Fruit fly (Drosophila melanogaster) whole organism, prepupa: ENCODE results near the gene CG14795.
A peak's percentile ranks its signal among the peaks of the same experiment; 100 is the strongest.

Experiments
- Blimp-1 ChIP-seq: fragments of 200-800 bp; sonication (Bioruptor generic); optimal IDR thresholded peaks from 3 replicates; lab custom pipeline; 2017; ENCODE audit warnings: missing biosample characterization, missing genetic modification characterization, mild to moderate bottlenecking, moderate library complexity, missing genetic modification reagents
- CG10631 ChIP-seq: fragments of 200-800 bp; sonication (Bioruptor generic); optimal IDR thresholded peaks from 2 replicates; lab custom pipeline; 2016; ENCODE audit warnings: missing biosample characterization, missing genetic modification characterization
- CG10669 ChIP-seq: fragments of 200-800 bp; sonication (Bioruptor generic); optimal IDR thresholded peaks from 3 replicates; lab custom pipeline; 2018; ENCODE audit warnings: missing biosample characterization, mild to moderate bottlenecking, missing genetic modification characterization, moderate library complexity
- CG11762 ChIP-seq: fragments of 200-800 bp; sonication (Bioruptor generic); optimal IDR thresholded peaks from 3 replicates; lab custom pipeline; 2016; ENCODE audit warnings: missing biosample characterization, missing genetic modification characterization; ENCODE audit not compliant: insufficient read depth
- CG11902 ChIP-seq: fragments of 200-800 bp; sonication (Bioruptor generic); optimal IDR thresholded peaks from 3 replicates; lab custom pipeline; 2016; ENCODE audit warnings: missing biosample characterization, missing genetic modification characterization
- CG15336 ChIP-seq: fragments of 200-800 bp; sonication (Bioruptor generic); IDR thresholded peaks from 2 replicates; pipeline ENCODE4 v1.3.6; 2022; ENCODE audit warnings: missing biosample characterization, missing genetic modification characterization
- CG1621 ChIP-seq: fragments of 200-800 bp; sonication (Bioruptor generic); optimal IDR thresholded peaks from 3 replicates; lab custom pipeline; 2018; ENCODE audit warnings: missing biosample characterization, mild to moderate bottlenecking, missing genetic modification characterization
- CG16779 ChIP-seq: fragments of 200-800 bp; sonication (Bioruptor generic); optimal IDR thresholded peaks from 3 replicates; lab custom pipeline; 2017; ENCODE audit warnings: missing biosample characterization, mild to moderate bottlenecking, missing genetic modification characterization
- CG31627 ChIP-seq: fragments of 200-800 bp; sonication (Bioruptor generic); optimal IDR thresholded peaks from 3 replicates; lab custom pipeline; 2016; ENCODE audit warnings: missing biosample characterization, missing genetic modification characterization
- CG34406 ChIP-seq: fragments of 200-800 bp; sonication (Bioruptor generic); optimal IDR thresholded peaks from 3 replicates; lab custom pipeline; 2016; ENCODE audit warnings: missing biosample characterization, missing genetic modification characterization
- CG3919 ChIP-seq: fragments of 200-800 bp; sonication (Bioruptor generic); optimal IDR thresholded peaks from 3 replicates; lab custom pipeline; 2016; ENCODE audit warnings: missing biosample characterization, missing genetic modification characterization
- CG4318 ChIP-seq: fragments of 200-800 bp; sonication (Bioruptor generic); optimal IDR thresholded peaks from 3 replicates; lab custom pipeline; 2017; ENCODE audit warnings: missing biosample characterization, mild to moderate bottlenecking, missing genetic modification characterization
- CG6163 ChIP-seq: fragments of 200-800 bp; sonication (Bioruptor generic); IDR thresholded peaks from 3 replicates; pipeline ENCODE4 v1.3.6; 2022; ENCODE audit warnings: missing biosample characterization, missing genetic modification characterization
- CG6792 ChIP-seq: fragments of 200-800 bp; sonication (Bioruptor generic); optimal IDR thresholded peaks from 3 replicates; lab custom pipeline; 2016; ENCODE audit warnings: missing biosample characterization, missing genetic modification characterization
- CG6808 ChIP-seq: fragments of 200-800 bp; sonication (Bioruptor generic); optimal IDR thresholded peaks from 3 replicates; lab custom pipeline; 2017; ENCODE audit warnings: missing biosample characterization, missing genetic modification characterization, mild to moderate bottlenecking, moderate library complexity, missing genetic modification reagents
- CG6854 ChIP-seq: fragments of 200-800 bp; sonication (Bioruptor generic); optimal IDR thresholded peaks from 2 replicates; lab custom pipeline; 2017; ENCODE audit warnings: missing biosample characterization, mild to moderate bottlenecking, missing genetic modification characterization
- CG8119 ChIP-seq: fragments of 200-800 bp; sonication (Bioruptor generic); IDR thresholded peaks from 3 replicates; pipeline ENCODE4 v1.3.6; 2022; ENCODE audit warnings: missing biosample characterization, missing genetic modification characterization
- CG8319 ChIP-seq: fragments of 200-800 bp; sonication (Bioruptor generic); optimal IDR thresholded peaks from 3 replicates; lab custom pipeline; 2016; ENCODE audit warnings: missing biosample characterization, missing genetic modification characterization
- CG8632 ChIP-seq: fragments of 200-800 bp; sonication (Bioruptor generic); optimal IDR thresholded peaks from 3 replicates; lab custom pipeline; 2016; ENCODE audit warnings: missing biosample characterization, missing genetic modification characterization
- CG9139 ChIP-seq: fragments of 200-800 bp; sonication (Bioruptor generic); optimal IDR thresholded peaks from 3 replicates; lab custom pipeline; 2017; ENCODE audit warnings: missing biosample characterization, mild to moderate bottlenecking, missing genetic modification characterization
- Eip78C ChIP-seq: fragments of 200-800 bp; sonication (Bioruptor generic); peaks from one replicate; lab custom pipeline; 2016; ENCODE audit warnings: missing biosample characterization, missing genetic modification characterization
- Ets21C ChIP-seq: fragments of 200-800 bp; sonication (Bioruptor generic); optimal IDR thresholded peaks from 3 replicates; lab custom pipeline; 2016; ENCODE audit warnings: missing biosample characterization, missing genetic modification characterization
- Ets96B ChIP-seq: fragments of 200-800 bp; optimal IDR thresholded peaks from 2 replicates; lab custom pipeline; 2019; ENCODE audit warnings: missing biosample characterization, mild to moderate bottlenecking, missing genetic modification characterization, moderate library complexity
- Gug ChIP-seq: fragments of 200-800 bp; sonication (Bioruptor generic); IDR thresholded peaks from 2 replicates; pipeline ENCODE4 v1.3.6; 2022; ENCODE audit warnings: missing biosample characterization, missing genetic modification characterization
- Hr4 ChIP-seq: fragments of 200-800 bp; sonication (Bioruptor generic); optimal IDR thresholded peaks from 3 replicates; lab custom pipeline; 2016; ENCODE audit warnings: missing biosample characterization, missing genetic modification characterization
- Lpt ChIP-seq: fragments of 200-800 bp; sonication (Bioruptor generic); optimal IDR thresholded peaks from 3 replicates; lab custom pipeline; 2016; ENCODE audit warnings: missing biosample characterization, missing genetic modification characterization
- Met ChIP-seq: fragments of 200-800 bp; sonication (Bioruptor generic); optimal IDR thresholded peaks from 3 replicates; lab custom pipeline; 2016; ENCODE audit warnings: missing biosample characterization, missing genetic modification characterization
- OdsH ChIP-seq: fragments of 200-800 bp; sonication (Bioruptor generic); optimal IDR thresholded peaks from 3 replicates; lab custom pipeline; 2016; ENCODE audit warnings: missing biosample characterization, missing genetic modification characterization
- Smox ChIP-seq: fragments of 200-800 bp; sonication (Bioruptor generic); optimal IDR thresholded peaks from 3 replicates; lab custom pipeline; 2016; ENCODE audit warnings: missing biosample characterization, missing genetic modification characterization
- Sox15 ChIP-seq: fragments of 200-800 bp; sonication (Bioruptor generic); optimal IDR thresholded peaks from 3 replicates; lab custom pipeline; 2016; ENCODE audit warnings: missing biosample characterization, missing genetic modification characterization
- achi ChIP-seq: fragments of 200-800 bp; sonication (Bioruptor generic); optimal IDR thresholded peaks from 3 replicates; lab custom pipeline; 2016; ENCODE audit warnings: missing biosample characterization, missing genetic modification characterization
- acj6 ChIP-seq: fragments of 200-800 bp; sonication (Bioruptor generic); optimal IDR thresholded peaks from 3 replicates; lab custom pipeline; 2016; ENCODE audit warnings: missing biosample characterization, missing genetic modification characterization
- cyc ChIP-seq: fragments of 200-800 bp; sonication (Bioruptor generic); optimal IDR thresholded peaks from 3 replicates; lab custom pipeline; 2016; ENCODE audit warnings: missing biosample characterization, missing genetic modification characterization
- dac ChIP-seq: fragments of 200-800 bp; sonication (Bioruptor generic); optimal IDR thresholded peaks from 2 replicates; lab custom pipeline; 2017; ENCODE audit warnings: missing biosample characterization, mild to moderate bottlenecking, missing genetic modification characterization
- dsx ChIP-seq: fragments of 200-800 bp; optimal IDR thresholded peaks from 3 replicates; lab custom pipeline; 2019; ENCODE audit warnings: missing biosample characterization, mild to moderate bottlenecking, missing genetic modification characterization, moderate library complexity; ENCODE audit not compliant: poor library complexity, severe bottlenecking
- eg ChIP-seq: fragments of 200-800 bp; sonication (Bioruptor generic); IDR thresholded peaks from 3 replicates; pipeline ENCODE4 v1.3.6; 2022; ENCODE audit warnings: missing biosample characterization, missing genetic modification characterization
- esn ChIP-seq: fragments of 200-800 bp; sonication (Bioruptor generic); optimal IDR thresholded peaks from 2 replicates; lab custom pipeline; 2016; ENCODE audit warnings: missing biosample characterization, mild to moderate bottlenecking, missing genetic modification characterization, moderate library complexity
- fd59A ChIP-seq: fragments of 200-800 bp; sonication (Bioruptor generic); optimal IDR thresholded peaks from 2 replicates; lab custom pipeline; 2017; ENCODE audit warnings: missing biosample characterization, mild to moderate bottlenecking, missing genetic modification characterization, missing genetic modification reagents
- fd85E ChIP-seq: fragments of 200-800 bp; sonication (Bioruptor generic); optimal IDR thresholded peaks from 3 replicates; lab custom pipeline; 2016; ENCODE audit warnings: missing biosample characterization, missing genetic modification characterization
- fkh ChIP-seq: fragments of 200-800 bp; sonication (Bioruptor generic); optimal IDR thresholded peaks from 3 replicates; lab custom pipeline; 2017; ENCODE audit warnings: missing biosample characterization, mild to moderate bottlenecking, missing genetic modification characterization, moderate library complexity
- pdm3 ChIP-seq: fragments of 200-800 bp; sonication (Bioruptor generic); optimal IDR thresholded peaks from 3 replicates; lab custom pipeline; 2016; ENCODE audit warnings: missing biosample characterization, missing genetic modification characterization
- spab ChIP-seq: fragments of 200-800 bp; sonication (Bioruptor generic); optimal IDR thresholded peaks from 2 replicates; lab custom pipeline; 2017; ENCODE audit warnings: missing biosample characterization, mild to moderate bottlenecking, missing genetic modification characterization, missing genetic modification reagents
- ss ChIP-seq, 2 experiments: fragments of 200-800 bp; sonication (Bioruptor generic); optimal IDR thresholded peaks; 2 replicates in 1 of 2; 3 replicates in 1 of 2; lab custom pipeline; 2017 to 2018; ENCODE audit warnings: mild to moderate bottlenecking in 2 of 2, missing biosample characterization in 2 of 2, missing genetic modification characterization in 2 of 2, moderate library complexity in 1 of 2
- svp ChIP-seq: fragments of 200-800 bp; sonication (Bioruptor generic); peaks from one replicate; lab custom pipeline; 2016; ENCODE audit warnings: missing biosample characterization, missing genetic modification characterization
- topi ChIP-seq: fragments of 200-800 bp; sonication (Bioruptor generic); optimal IDR thresholded peaks from 3 replicates; lab custom pipeline; 2016; ENCODE audit warnings: missing biosample characterization, missing genetic modification characterization
- vri ChIP-seq: fragments of 200-800 bp; sonication (Bioruptor generic); optimal IDR thresholded peaks from 3 replicates; lab custom pipeline; 2016; ENCODE audit warnings: missing biosample characterization, mild to moderate bottlenecking, missing genetic modification characterization

The CG14795 gene

dm6 chrX:1535234-1535925, 22.8 kb upstream of the CG14795 start:
- TF ChIP-seq CG16779 (no peak), CG9139 (no peak), Smox (GFP tag; lab: Kevin White, UChicago) (no peak), Lpt (GFP tag; lab: Kevin White, UChicago) (no peak), CG11762 (GFP tag; lab: Kevin White, UChicago) (no peak), cyc (no peak), Ets96B (tag; lab: Kevin White, UChicago) (no peak), dac (no peak), CG4318 (GFP tag; lab: Kevin White, UChicago) (no peak), CG8632 (GFP tag; lab: Kevin White, UChicago) (no peak), acj6 (no peak), CG8319 (GFP tag; lab: Kevin White, UChicago) (no peak), CG11902 (GFP tag; lab: Kevin White, UChicago) (no peak), svp (GFP tag; lab: Kevin White, UChicago) (no peak), fd85E (GFP tag; lab: Kevin White, UChicago) (no peak), spab (GFP tag; lab: Kevin White, UChicago) (no peak), fkh (GFP tag; lab: Kevin White, UChicago) (no peak), topi (GFP tag; lab: Kevin White, UChicago) (no peak), CG6792 (GFP tag; lab: Kevin White, UChicago) (no peak), CG6854 (GFP tag; lab: Kevin White, UChicago) (no peak)

- peak; percentile 6 for TF ChIP-seq Eip78C
These were observed 10.7 kb upstream of the CG14795 start for dm6 chrX:1523277-1523676.

- TF ChIP-seq CG6808 (no peak), CG10669 (GFP tag; lab: Kevin White, UChicago) (no peak), vri (GFP tag; lab: Kevin White, UChicago) (no peak), dsx (GFP tag; lab: Kevin White, UChicago) (no peak), CG8632 (GFP tag; lab: Kevin White, UChicago) (no peak), CG11762 (GFP tag; lab: Kevin White, UChicago) (no peak), CG3919 (no peak), CG6163 (GFP tag; lab: Robert Waterston, UW) (no peak), Sox15 (no peak), svp (GFP tag; lab: Kevin White, UChicago) (peak; percentile 51), fd59A (GFP tag; lab: Kevin White, UChicago) (no peak), CG34406 (GFP tag; lab: Kevin White, UChicago) (no peak), dac (no peak), eg (GFP tag; lab: Robert Waterston, UW) (peak; percentile 26; the same call in 1 of the 3 replicates), CG15336 (GFP tag; lab: Robert Waterston, UW) (peak; percentile 44; the same call in 1 of the 2 replicates), OdsH (GFP tag; lab: Kevin White, UChicago) (no peak), CG10631 (GFP tag; lab: Kevin White, UChicago) (peak; percentile 10), Ets21C (no peak), esn (GFP tag; lab: Kevin White, UChicago) (peak; percentile 21), CG1621 (tag; lab: Kevin White, UChicago) (no peak), ss (GFP tag; optimal IDR thresholded peaks at IDR 0.05; lab: Kevin White, UChicago) (no peak), Met (no peak), Gug (0 out of 2 replicates have a peak, but pooled peaks have one; percentile 15), CG8319 (GFP tag; lab: Kevin White, UChicago) (no peak), Hr4 (GFP tag; lab: Kevin White, UChicago) (no peak), CG31627 (GFP tag; lab: Kevin White, UChicago) (no peak), CG8119 (peak; percentile 23; the same call in 1 of the 3 replicates), Smox (GFP tag; lab: Kevin White, UChicago) (no peak), CG11902 (GFP tag; lab: Kevin White, UChicago) (no peak), Ets96B (tag; lab: Kevin White, UChicago) (no peak), pdm3 (GFP tag; lab: Kevin White, UChicago) (no peak), Lpt (GFP tag; lab: Kevin White, UChicago) (no peak), Blimp-1 (GFP tag; lab: Kevin White, UChicago) (no peak), achi (GFP tag; lab: Kevin White, UChicago) (no peak), fd85E (GFP tag; lab: Kevin White, UChicago) (no peak), fkh (GFP tag; lab: Kevin White, UChicago) (peak; percentile 24)
These were observed 5.0 kb upstream of the CG14795 start for dm6 chrX:1517618-1518017.
